Worm (Caenorhabditis elegans): ENCODE measurements around the gene C33G3.4.

The C33G3.4 gene

ce11 chrX:14125870-14126269 is 54.9 kb downstream of the C33G3.4 start, which contains the start of gene F28H6.6:
F28H6.6 (minus strand) TSS chrX:14125879.
- TF ChIP-seq sem-4 (tag; optimal IDR thresholded peaks at IDR 0.05) (no peak), unc-55 (GFP tag; optimal IDR thresholded peaks at IDR 0.05) (no peak), nhr-10 (tag; optimal IDR thresholded peaks at IDR 0.05) (no peak), lsy-2 (tag; optimal IDR thresholded peaks at IDR 0.05) (no peak), nhr-237 (tag; optimal IDR thresholded peaks at IDR 0.05) (no peak), mab-5 (tag; optimal IDR thresholded peaks at IDR 0.05) (no peak), unc-62 (GFP tag; optimal IDR thresholded peaks at IDR 0.05) (no peak)
